Worm (Caenorhabditis elegans): ENCODE measurements around the gene ccch-5.
A peak's percentile ranks its signal among the peaks of the same experiment; 100 is the strongest.

The ccch-5 gene

ce11 chrIV:14959375-14959774 lies 40.0 kb downstream of the ccch-5 start (continued):
- TF ChIP-seq nhr-10 (tag; optimal IDR thresholded peaks at IDR 0.05) (no peak), nhr-28 (tag; optimal IDR thresholded peaks at IDR 0.05) (peak; percentile 58), dpl-1 (GFP tag; optimal IDR thresholded peaks at IDR 0.05) (peak; percentile 93), zfp-3 (GFP tag; conservative IDR thresholded peaks at IDR 0.05) (no peak), madf-9 (GFP tag; conservative IDR thresholded peaks at IDR 0.05) (no peak), nhr-11 (tag; optimal IDR thresholded peaks at IDR 0.05) (peak; percentile 74), lsy-2 (tag; optimal IDR thresholded peaks at IDR 0.05) (no peak), snpc-4 (tag; optimal IDR thresholded peaks at IDR 0.05) (no peak), ctbp-1 (GFP tag; IDR thresholded peaks at IDR 0.05) (no peak), fkh-10 (GFP tag; optimal IDR thresholded peaks at IDR 0.05) (peak; percentile 55), daf-12 (tag; optimal IDR thresholded peaks at IDR 0.05) (no peak), rbr-2 (tag; optimal IDR thresholded peaks at IDR 0.05) (no peak), F37D6.2 (tag; optimal IDR thresholded peaks at IDR 0.05) (no peak), snpc-1.2 (GFP tag; IDR thresholded peaks at IDR 0.05) (peak; percentile 97), Y105C5A.15 (GFP tag; IDR thresholded peaks at IDR 0.05) (no peak), ceh-62 (tag; optimal IDR thresholded peaks at IDR 0.05) (no peak), lin-15B (tag; optimal IDR thresholded peaks at IDR 0.05) (no peak), nhr-48 (tag; optimal IDR thresholded peaks at IDR 0.05) (no peak), ceh-32 (tag; optimal IDR thresholded peaks at IDR 0.05; ENCODE audit: poor library complexity) (no peak), mes-2 (tag; optimal IDR thresholded peaks at IDR 0.05; ENCODE audit: poor library complexity, severe bottlenecking) (no peak), nhr-6 (tag; optimal IDR thresholded peaks at IDR 0.05) (peak; percentile 89), mdt-29 (GFP tag; IDR thresholded peaks at IDR 0.05) (no peak), arid-1 (GFP tag; conservative IDR thresholded peaks at IDR 0.05) (no peak), Y75B8A.6 (GFP tag; IDR thresholded peaks at IDR 0.05) (no peak), F10B5.3 (tag; optimal IDR thresholded peaks at IDR 0.05) (no peak), T20F7.1 (GFP tag; optimal IDR thresholded peaks at IDR 0.05) (peak; percentile 68), cey-2 (tag; optimal IDR thresholded peaks at IDR 0.05; ENCODE audit: borderline replicate concordance, insufficient read depth) (no peak), sdz-12 (GFP tag; optimal IDR thresholded peaks at IDR 0.05) (no peak), dmd-8 (GFP tag; IDR thresholded peaks at IDR 0.05) (no peak), daf-16 (GFP tag; optimal IDR thresholded peaks at IDR 0.05) (no peak), daf-16 (tag; optimal IDR thresholded peaks at IDR 0.05) (peak; percentile 74), nhr-102 (tag; optimal IDR thresholded peaks at IDR 0.05) (no peak), hlh-11 (tag; optimal IDR thresholded peaks at IDR 0.05) (no peak), R02D3.7 (tag; optimal IDR thresholded peaks at IDR 0.05) (no peak), spr-3 (GFP tag; optimal IDR thresholded peaks at IDR 0.05) (no peak), ama-1 (optimal IDR thresholded peaks at IDR 0.05) (no peak), daf-8 (GFP tag; IDR thresholded peaks at IDR 0.05) (no peak), aha-1 (tag) (peak; percentile 30), lin-13 (GFP tag; optimal IDR thresholded peaks at IDR 0.05) (peak; percentile 48), zfp-2 (tag; optimal IDR thresholded peaks at IDR 0.05) (no peak), zip-2 (tag; optimal IDR thresholded peaks at IDR 0.05) (no peak), ZK546.5 (tag; optimal IDR thresholded peaks at IDR 0.05) (no peak), skn-1 (tag; optimal IDR thresholded peaks at IDR 0.05) (no peak), zag-1 (tag; optimal IDR thresholded peaks at IDR 0.05) (no peak), unc-130 (GFP tag; optimal IDR thresholded peaks at IDR 0.05) (no peak), F49E8.2 (tag; optimal IDR thresholded peaks at IDR 0.05; ENCODE audit: borderline replicate concordance) (peak; percentile 48), ztf-11 (tag; optimal IDR thresholded peaks at IDR 0.05) (no peak), zip-11 (GFP tag; IDR thresholded peaks at IDR 0.05) (no peak), aly-2 (tag; optimal IDR thresholded peaks at IDR 0.05) (no peak), ZK337.2 (GFP tag; IDR thresholded peaks at IDR 0.05) (no peak), attf-4 (tag; optimal IDR thresholded peaks at IDR 0.05) (no peak), hif-1 (tag; optimal IDR thresholded peaks at IDR 0.05) (no peak), dve-1 (tag; optimal IDR thresholded peaks at IDR 0.05; ENCODE audit: insufficient read depth) (peak; percentile 62)
